Worm (Caenorhabditis elegans) whole organism, mixed stage, embryonic: Measurements from ENCODE around the gene Y54G11A.2.

ENCODE experiments used
- blmp-1 ChIP-seq: fragments of 150-350 bp; optimal IDR thresholded peaks from 2 replicates; lab custom pipeline; 2014; ENCODE audit warnings: missing biosample characterization, missing genetic modification characterization
- elt-3 ChIP-seq: fragments of 150-350 bp; optimal IDR thresholded peaks from 2 replicates; lab custom pipeline; 2014; ENCODE audit warnings: missing biosample characterization, missing genetic modification characterization
- mab-5 ChIP-seq: fragments of 150-350 bp; optimal IDR thresholded peaks from 2 replicates; lab custom pipeline; 2014; ENCODE audit warnings: missing biosample characterization, missing genetic modification characterization
- nhr-237 ChIP-seq: fragments of 150-350 bp; optimal IDR thresholded peaks from 2 replicates; lab custom pipeline; 2014; ENCODE audit warnings: missing biosample characterization, missing genetic modification characterization
- nhr-28 ChIP-seq: fragments of 150-350 bp; optimal IDR thresholded peaks from 2 replicates; lab custom pipeline; 2014; ENCODE audit warnings: missing biosample characterization, missing genetic modification characterization
- nhr-76 ChIP-seq: sonication (generic microtip); optimal IDR thresholded peaks from 2 replicates; lab custom pipeline; 2017; ENCODE audit warnings: missing biosample characterization, missing genetic modification characterization
- sem-2 ChIP-seq: fragments of 200-800 bp; sonication (Bioruptor generic); optimal IDR thresholded peaks from 2 replicates; lab custom pipeline; 2018; ENCODE audit warnings: mild to moderate bottlenecking, missing genetic modification characterization, missing compliant biosample characterization
- snpc-4 ChIP-seq: fragments of 150-350 bp; optimal IDR thresholded peaks from 2 replicates; lab custom pipeline; 2014; ENCODE audit warnings: missing biosample characterization, missing genetic modification characterization
- unc-39 ChIP-seq: fragments of 150-350 bp; optimal IDR thresholded peaks from 2 replicates; lab custom pipeline; 2014; ENCODE audit warnings: missing biosample characterization, missing genetic modification characterization
- unc-62 ChIP-seq: fragments of 150-350 bp; optimal IDR thresholded peaks from 2 replicates; lab custom pipeline; 2014; ENCODE audit warnings: missing biosample characterization, missing genetic modification reagents, missing genetic modification characterization
- ztf-11 ChIP-seq: fragments of 150-350 bp; optimal IDR thresholded peaks from 2 replicates; lab custom pipeline; 2014; ENCODE audit warnings: missing biosample characterization, missing genetic modification characterization

DNA sequence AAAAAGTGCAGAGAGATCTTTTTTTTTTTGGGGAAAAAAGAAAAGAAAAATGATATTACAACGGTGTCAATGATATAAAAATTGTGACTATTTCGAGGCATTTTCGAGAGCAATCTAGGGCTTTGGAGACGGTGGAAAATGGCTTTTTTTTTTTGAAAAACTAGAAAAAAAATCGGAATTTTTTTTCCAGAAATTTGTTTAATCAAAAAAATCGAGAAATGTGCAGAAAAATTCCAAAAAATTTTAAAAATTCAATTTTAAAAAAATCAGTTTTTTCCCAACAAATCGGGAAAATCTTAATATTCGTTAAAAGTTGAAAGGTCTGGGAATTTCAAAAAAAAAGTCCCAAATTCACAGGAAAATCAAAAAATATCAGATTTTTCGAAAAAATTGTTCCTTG, 4.6 kb downstream of the Y54G11A.2 start, which contains the start of gene Y54G11A.19:
- no peak for TF ChIP-seq elt-3 (tag; lab: Kevin White, UChicago)
- TF ChIP-seq mab-5 (tag; lab: Kevin White, UChicago) = no peak
- TF ChIP-seq nhr-237 (tag; lab: Kevin White, UChicago) = no peak
- TF ChIP-seq ztf-11 (tag; lab: Kevin White, UChicago) = no peak
- no peak for TF ChIP-seq nhr-28 (tag; lab: Kevin White, UChicago)
- no peak for TF ChIP-seq unc-39 (tag; lab: Kevin White, UChicago)
- TF ChIP-seq nhr-76 = no peak
- TF ChIP-seq sem-2 (GFP tag; lab: Kevin White, UChicago) = no peak
- TF ChIP-seq blmp-1 (tag; lab: Kevin White, UChicago) = no peak
- no peak for TF ChIP-seq unc-62
- TF ChIP-seq snpc-4 (tag; lab: Kevin White, UChicago) = no peak
